Fruit fly (Drosophila melanogaster) whole organism, wandering third instar larva: ENCODE data around the gene CG12056.

Experiments
- Abd-B ChIP-seq: fragments of >200 bp; optimal IDR thresholded peaks from 2 replicates; lab custom pipeline; 2017; ENCODE audit warnings: missing biosample characterization, missing genetic modification characterization
- GATAd ChIP-seq: sonication (Bioruptor generic); optimal IDR thresholded peaks from 2 replicates; lab custom pipeline; 2016; ENCODE audit warnings: missing biosample characterization, missing genetic modification characterization
- HLH106 ChIP-seq: fragments of 200-800 bp; optimal IDR thresholded peaks from 3 replicates; lab custom pipeline; 2019; ENCODE audit warnings: missing biosample characterization, mild to moderate bottlenecking, missing genetic modification characterization, moderate library complexity
- Hr78 ChIP-seq: fragments of >200 bp; optimal IDR thresholded peaks from 2 replicates; lab custom pipeline; 2017; ENCODE audit warnings: missing biosample characterization, missing genetic modification characterization
- Hr83 ChIP-seq: fragments of 200-300 bp; sonication (Bioruptor generic); optimal IDR thresholded peaks from 2 replicates; lab custom pipeline; 2016; ENCODE audit warnings: missing biosample characterization, mild to moderate bottlenecking, missing genetic modification characterization, moderate library complexity; ENCODE audit not compliant: poor library complexity, severe bottlenecking
- dl ChIP-seq, 2 experiments: fragments of 175-275, 200-275 bp in 1 of 2; fragments of 200-275 bp in 1 of 2; sonication (Bioruptor generic); optimal IDR thresholded peaks; lab custom pipeline; 2018; ENCODE audit warnings: mild to moderate bottlenecking in 2 of 2, missing biosample characterization in 2 of 2, missing genetic modification characterization in 2 of 2, moderate library complexity in 2 of 2; ENCODE audit not compliant: partially characterized antibody in 2 of 2, insufficient read depth in 1 of 2
- dmrt93B ChIP-seq: fragments of 200-800 bp; sonication (Bioruptor generic); optimal IDR thresholded peaks from 2 replicates; lab custom pipeline; 2018; ENCODE audit warnings: missing biosample characterization, mild to moderate bottlenecking, missing genetic modification characterization
- foxo ChIP-seq, 2 experiments: fragments of 200-800 bp; sonication (Bioruptor generic); optimal IDR thresholded peaks; 2 replicates in 1 of 2; 3 replicates in 1 of 2; lab custom pipeline; 2016 to 2017; ENCODE audit warnings: missing biosample characterization in 2 of 2, missing genetic modification characterization in 2 of 2
- fru ChIP-seq: fragments of 200-800 bp; sonication (Bioruptor generic); optimal IDR thresholded peaks from 3 replicates; lab custom pipeline; 2016; ENCODE audit warnings: missing biosample characterization, mild to moderate bottlenecking, missing genetic modification characterization
- psq ChIP-seq: fragments of 200-800 bp; sonication (Bioruptor generic); optimal IDR thresholded peaks from 3 replicates; lab custom pipeline; 2017; ENCODE audit warnings: missing biosample characterization, mild to moderate bottlenecking, missing genetic modification characterization, moderate library complexity
- rgr ChIP-seq: fragments of 200-800 bp; sonication (Bioruptor generic); optimal IDR thresholded peaks from 3 replicates; lab custom pipeline; 2016; ENCODE audit warnings: missing biosample characterization, mild to moderate bottlenecking, missing genetic modification characterization
- usp ChIP-seq: fragments of >200 bp; optimal IDR thresholded peaks from 2 replicates; lab custom pipeline; 2017; ENCODE audit warnings: missing biosample characterization, missing genetic modification characterization

dm6 chrX:9201080-9201479 is 8.6 kb downstream of the CG12056 start:
- no peak for TF ChIP-seq rgr (GFP tag; lab: Kevin White, UChicago)
- TF ChIP-seq fru = no peak
- no peak for TF ChIP-seq Abd-B (GFP tag; lab: Kevin White, UChicago)
- no peak for TF ChIP-seq Hr83 (GFP tag; lab: Kevin White, UChicago)
- TF ChIP-seq HLH106 (tag; lab: Kevin White, UChicago) = no peak
- no peak for TF ChIP-seq foxo (GFP tag; optimal IDR thresholded peaks at IDR 0.05; lab: Kevin White, UChicago)
- no peak for TF ChIP-seq psq (GFP tag; lab: Kevin White, UChicago)
- TF ChIP-seq Hr78 (GFP tag; lab: Kevin White, UChicago) = no peak
- TF ChIP-seq usp = no peak
- TF ChIP-seq dl (GFP tag; optimal IDR thresholded peaks at IDR 0.05; lab: Kevin White, UChicago; ENCODE audit: insufficient read depth in 1 of 2, partially characterized antibody in 2 of 2) = no peak
- no peak for TF ChIP-seq GATAd
- TF ChIP-seq dmrt93B (GFP tag; lab: Kevin White, UChicago) = no peak
